Fruit fly (Drosophila melanogaster) whole organism, embryonic: Measurements from ENCODE around the gene fkh.

Experiments used
- CG10431 ChIP-seq: fragments of 200-800 bp; sonication (Bioruptor generic); optimal IDR thresholded peaks from 3 replicates; lab custom pipeline; 2018; ENCODE audit warnings: missing biosample characterization, mild to moderate bottlenecking, missing genetic modification characterization
- CG10565 ChIP-seq: fragments of 200-800 bp; sonication (Bioruptor generic); optimal IDR thresholded peaks from 3 replicates; lab custom pipeline; 2016; ENCODE audit warnings: missing biosample characterization, mild to moderate bottlenecking, missing genetic modification characterization
- CG10654 ChIP-seq: fragments of 200-800 bp; sonication (Bioruptor generic); optimal IDR thresholded peaks from 2 replicates; lab custom pipeline; 2016; ENCODE audit warnings: missing biosample characterization, missing genetic modification characterization
- CG13624 ChIP-seq: fragments of 200-800 bp; sonication (Bioruptor generic); optimal IDR thresholded peaks from 2 replicates; lab custom pipeline; 2016; ENCODE audit warnings: missing biosample characterization, missing genetic modification characterization
- CG15696 ChIP-seq: fragments of 200-800 bp; sonication (Bioruptor generic); optimal IDR thresholded peaks from 2 replicates; lab custom pipeline; 2019; ENCODE audit warnings: missing biosample characterization, mild to moderate bottlenecking, missing genetic modification characterization, moderate library complexity
- CG1647 ChIP-seq: fragments of 200-800 bp; sonication (Bioruptor generic); optimal IDR thresholded peaks from 3 replicates; lab custom pipeline; 2016; ENCODE audit warnings: missing biosample characterization, missing genetic modification characterization
- CG17328 ChIP-seq: fragments of 200-800 bp; sonication (Bioruptor generic); IDR thresholded peaks from 2 replicates; pipeline ENCODE4 v1.3.6; 2022; ENCODE audit warnings: missing biosample characterization, missing genetic modification characterization
- CG17359 ChIP-seq: fragments of 200-800 bp; sonication (Bioruptor generic); optimal IDR thresholded peaks from 3 replicates; lab custom pipeline; 2018; ENCODE audit warnings: missing biosample characterization, mild to moderate bottlenecking, missing genetic modification characterization, moderate library complexity
- CG17385 ChIP-seq: fragments of 200-800 bp; sonication (Bioruptor generic); optimal IDR thresholded peaks from 3 replicates; lab custom pipeline; 2018; ENCODE audit warnings: missing biosample characterization, mild to moderate bottlenecking, missing genetic modification characterization
- CG17612 ChIP-seq: fragments of 200-800 bp; sonication (Bioruptor generic); IDR thresholded peaks from 2 replicates; pipeline ENCODE4 v1.3.6; 2022; ENCODE audit warnings: missing biosample characterization, missing genetic modification characterization
- CG17829 ChIP-seq: fragments of 200-800 bp; optimal IDR thresholded peaks from 2 replicates; lab custom pipeline; 2019; ENCODE audit warnings: missing biosample characterization, mild to moderate bottlenecking, missing genetic modification characterization, moderate library complexity
- CG18262 ChIP-seq: fragments of 200-800 bp; optimal IDR thresholded peaks from 3 replicates; lab custom pipeline; 2019; ENCODE audit warnings: missing biosample characterization, mild to moderate bottlenecking, missing genetic modification characterization, moderate library complexity
- CG18764 ChIP-seq: fragments of 200-800 bp; sonication (Bioruptor generic); optimal IDR thresholded peaks from 3 replicates; lab custom pipeline; 2016; ENCODE audit warnings: missing biosample characterization, missing genetic modification characterization
- CG2116 ChIP-seq: fragments of 200-800 bp; sonication (Bioruptor generic); optimal IDR thresholded peaks from 3 replicates; lab custom pipeline; 2018; ENCODE audit warnings: missing biosample characterization, mild to moderate bottlenecking, missing genetic modification characterization
- CG8281 ChIP-seq: fragments of 200-800 bp; sonication (Bioruptor generic); optimal IDR thresholded peaks from 2 replicates; lab custom pipeline; 2018; ENCODE audit warnings: missing biosample characterization, mild to moderate bottlenecking, missing genetic modification characterization, moderate library complexity
- CG9797 ChIP-seq: fragments of 200-800 bp; sonication (Bioruptor generic); optimal IDR thresholded peaks from 3 replicates; lab custom pipeline; 2018; ENCODE audit warnings: missing biosample characterization, mild to moderate bottlenecking, missing genetic modification characterization
- CrebB ChIP-seq: fragments of 200-800 bp; sonication (Bioruptor generic); optimal IDR thresholded peaks from 3 replicates; lab custom pipeline; 2018; ENCODE audit warnings: missing biosample characterization, mild to moderate bottlenecking, missing genetic modification characterization
- Dll ChIP-seq: fragments of 200-800 bp; sonication (Bioruptor generic); IDR thresholded peaks from 4 replicates; pipeline ENCODE4 v1.3.6; 2022; ENCODE audit warnings: missing biosample characterization, missing genetic modification characterization; ENCODE audit not compliant: partially characterized antibody
- Doc3 ChIP-seq: fragments of 200-800 bp; sonication (Bioruptor generic); IDR thresholded peaks from 3 replicates; pipeline ENCODE4 v1.3.6; 2022; ENCODE audit warnings: missing biosample characterization, missing genetic modification characterization; ENCODE audit not compliant: partially characterized antibody
- Hr78 ChIP-seq, 2 experiments: fragments of 200-800 bp in 1 of 2; fragments of >200 bp in 1 of 2; sonication (Bioruptor generic) in 1 of 2; optimal IDR thresholded peaks; 2 replicates each; lab custom pipeline; 2017 to 2019; ENCODE audit warnings: missing biosample characterization in 2 of 2, missing genetic modification characterization in 2 of 2, mild to moderate bottlenecking in 1 of 2, moderate library complexity in 1 of 2
- Mad ChIP-seq: fragments of 200-800 bp; sonication (Bioruptor generic); optimal IDR thresholded peaks from 2 replicates; lab custom pipeline; 2016; ENCODE audit warnings: missing biosample characterization, missing genetic modification characterization
- Scr ChIP-seq: fragments of 200-800 bp; sonication (Bioruptor generic); IDR thresholded peaks from 2 replicates; pipeline ENCODE4 v1.3.6; 2022; ENCODE audit warnings: missing biosample characterization, missing genetic modification characterization; ENCODE audit not compliant: partially characterized antibody
- Sox100B ChIP-seq: fragments of 200-800 bp; sonication (Bioruptor generic); optimal IDR thresholded peaks from 3 replicates; lab custom pipeline; 2018; ENCODE audit warnings: missing biosample characterization, mild to moderate bottlenecking, missing genetic modification characterization
- Spps ChIP-seq: fragments of 200-800 bp; sonication (Bioruptor generic); optimal IDR thresholded peaks from 2 replicates; lab custom pipeline; 2018; ENCODE audit warnings: missing biosample characterization, mild to moderate bottlenecking, missing genetic modification characterization
- abd-A ChIP-seq: fragments of 200-800 bp; sonication (Bioruptor generic); optimal IDR thresholded peaks from 3 replicates; lab custom pipeline; 2019; ENCODE audit warnings: missing biosample characterization, mild to moderate bottlenecking, missing genetic modification characterization, moderate library complexity
- amos ChIP-seq: fragments of 200-800 bp; sonication (Bioruptor generic); IDR thresholded peaks from 2 replicates; pipeline ENCODE4 v1.3.6; 2022; ENCODE audit warnings: missing biosample characterization, missing genetic modification characterization; ENCODE audit not compliant: partially characterized antibody
- cg ChIP-seq: fragments of 200-800 bp; sonication (Bioruptor generic); optimal IDR thresholded peaks from 3 replicates; lab custom pipeline; 2019; ENCODE audit warnings: missing biosample characterization, mild to moderate bottlenecking, missing genetic modification characterization, moderate library complexity
- chn ChIP-seq: fragments of 200-800 bp; sonication (Bioruptor generic); optimal IDR thresholded peaks from 2 replicates; lab custom pipeline; 2016; ENCODE audit warnings: missing biosample characterization, missing genetic modification characterization
- ci ChIP-seq: fragments of 200-800 bp; sonication (Bioruptor generic); IDR thresholded peaks from 3 replicates; pipeline ENCODE4 v1.3.6; 2022; ENCODE audit warnings: missing biosample characterization, missing genetic modification characterization
- dan ChIP-seq: fragments of 200-800 bp; sonication (Bioruptor generic); IDR thresholded peaks from 2 replicates; pipeline ENCODE4 v1.3.6; 2022; ENCODE audit warnings: missing biosample characterization, missing genetic modification characterization
- exex ChIP-seq: fragments of 200-800 bp; sonication (Bioruptor generic); optimal IDR thresholded peaks from 4 replicates; lab custom pipeline; 2018; ENCODE audit warnings: missing biosample characterization, mild to moderate bottlenecking, missing genetic modification characterization, moderate library complexity
- fru ChIP-seq: fragments of >200 bp; optimal IDR thresholded peaks from 2 replicates; lab custom pipeline; 2017
- fu2 ChIP-seq: fragments of 200-800 bp; sonication (Bioruptor generic); optimal IDR thresholded peaks from 2 replicates; lab custom pipeline; 2016; ENCODE audit warnings: missing biosample characterization, missing genetic modification characterization
- gcm ChIP-seq: fragments of 200-800 bp; sonication (Bioruptor generic); optimal IDR thresholded peaks from 2 replicates; lab custom pipeline; 2019; ENCODE audit warnings: missing biosample characterization, mild to moderate bottlenecking, missing genetic modification characterization, moderate library complexity
- hkb ChIP-seq, 2 experiments: fragments of 200-800 bp in 1 of 2; fragments of >200 bp in 1 of 2; sonication (Bioruptor generic) in 1 of 2; IDR thresholded peaks in 1 of 2; optimal IDR thresholded peaks in 1 of 2; 2 replicates each; pipeline versions ENCODE4 v1.3.6 to Lab custom; 2017 to 2022; ENCODE audit warnings: missing biosample characterization in 1 of 2, missing genetic modification characterization in 1 of 2
- lab ChIP-seq: fragments of 200-800 bp; sonication (Bioruptor generic); optimal IDR thresholded peaks from 3 replicates; lab custom pipeline; 2017; ENCODE audit warnings: missing biosample characterization, missing genetic modification characterization, mild to moderate bottlenecking, moderate library complexity, missing genetic modification reagents
- mirr ChIP-seq: fragments of 200-800 bp; sonication (Bioruptor generic); optimal IDR thresholded peaks from 3 replicates; lab custom pipeline; 2018; ENCODE audit warnings: missing biosample characterization, mild to moderate bottlenecking, missing genetic modification characterization
- oc ChIP-seq: fragments of 200-800 bp; sonication (Bioruptor generic); optimal IDR thresholded peaks from 2 replicates; lab custom pipeline; 2018; ENCODE audit warnings: missing biosample characterization, mild to moderate bottlenecking, missing genetic modification characterization, moderate library complexity
- p53 ChIP-seq: fragments of 200-800 bp; sonication (Bioruptor generic); optimal IDR thresholded peaks from 2 replicates; lab custom pipeline; 2016; ENCODE audit warnings: missing biosample characterization, missing genetic modification characterization
- peb ChIP-seq: fragments of 200-800 bp; sonication (Bioruptor generic); IDR thresholded peaks from 2 replicates; pipeline ENCODE4 v1.3.6; 2022; ENCODE audit warnings: missing biosample characterization, missing genetic modification characterization
- sim ChIP-seq: fragments of 200-800 bp; sonication (Bioruptor generic); IDR thresholded peaks from 2 replicates; pipeline ENCODE4 v1.3.6; 2022; ENCODE audit warnings: missing biosample characterization, missing genetic modification characterization
- stc ChIP-seq: fragments of 200-800 bp; sonication (Bioruptor generic); IDR thresholded peaks from 2 replicates; pipeline ENCODE4 v1.3.6; 2022; ENCODE audit warnings: missing biosample characterization, missing genetic modification characterization
- vvl ChIP-seq: fragments of 200-800 bp; sonication (Bioruptor generic); IDR thresholded peaks from 2 replicates; pipeline ENCODE4 v1.3.6; 2022; ENCODE audit warnings: missing biosample characterization, missing genetic modification characterization
- z ChIP-seq: fragments of 200-800 bp; sonication (Bioruptor generic); IDR thresholded peaks from 3 replicates; pipeline ENCODE4 v1.3.6; 2022; ENCODE audit warnings: missing biosample characterization, missing genetic modification characterization
- zen ChIP-seq: fragments of 200-800 bp; sonication (Bioruptor generic); optimal IDR thresholded peaks from 3 replicates; lab custom pipeline; 2018; ENCODE audit warnings: missing biosample characterization, mild to moderate bottlenecking, missing genetic modification characterization, moderate library complexity

The fkh gene

dm6 chr3R:28585076-28585821 is at the start of gene fkh (continued):
- peak; percentile 98 for TF ChIP-seq cg (GFP tag; lab: Kevin White, UChicago)
- peak; percentile 74 for TF ChIP-seq chn (GFP tag; lab: Kevin White, UChicago)
- peak; percentile 81 for TF ChIP-seq oc (tag; lab: Kevin White, UChicago)
- TF ChIP-seq gcm (GFP tag; lab: Kevin White, UChicago): peak; percentile 90
- TF ChIP-seq dan: no peak
- TF ChIP-seq abd-A: peak; percentile 85
- TF ChIP-seq CrebB (tag; lab: Kevin White, UChicago): peak; percentile 94
- peak; percentile 81 for TF ChIP-seq Mad (GFP tag; lab: Kevin White, UChicago)
- TF ChIP-seq Hr78 (GFP tag; optimal IDR thresholded peaks at IDR 0.05; lab: Kevin White, UChicago): peak in 1 of 2 experiments; percentile 17
- peak; percentile 84 for TF ChIP-seq CG17385 (GFP tag; lab: Kevin White, UChicago)
- TF ChIP-seq ci (GFP tag; lab: Robert Waterston, UW): peak; percentile 92
- TF ChIP-seq peb (GFP tag; lab: Robert Waterston, UW): peak; percentile 59
- peak; percentile 78 for TF ChIP-seq p53 (GFP tag; lab: Kevin White, UChicago)
- peak; percentile 65 for TF ChIP-seq CG10565 (GFP tag; lab: Kevin White, UChicago)
- peak; percentile 16; the same call in 1 of the 3 replicates for TF ChIP-seq Doc3
- TF ChIP-seq CG2116 (GFP tag; lab: Kevin White, UChicago): peak; percentile 87
- TF ChIP-seq CG17359 (tag; lab: Kevin White, UChicago): peak; percentile 86
- TF ChIP-seq hkb (optimal IDR thresholded peaks at IDR 0.05; lab: Kevin White, UChicago): no peak
- peak; percentile 96 for TF ChIP-seq hkb (GFP tag; IDR thresholded peaks at IDR 0.05; lab: Robert Waterston, UW)
- peak; percentile 48; the same call in 1 of the 2 replicates for TF ChIP-seq CG17328 (GFP tag; lab: Robert Waterston, UW)
- peak; percentile 15; the same call in 1 of the 2 replicates for TF ChIP-seq CG17612 (GFP tag; lab: Robert Waterston, UW)
- peak; percentile 85 for TF ChIP-seq zen (tag; lab: Kevin White, UChicago)
- peak; percentile 74 for TF ChIP-seq stc (GFP tag; lab: Robert Waterston, UW)
- TF ChIP-seq CG8281 (tag; lab: Kevin White, UChicago): peak; percentile 76
- TF ChIP-seq fu2 (GFP tag; lab: Kevin White, UChicago): peak; percentile 69
- TF ChIP-seq amos (GFP tag; lab: Robert Waterston, UW): no peak
- TF ChIP-seq CG18764 (GFP tag; lab: Kevin White, UChicago): peak; percentile 90
- peak; percentile 93 for TF ChIP-seq CG10431 (GFP tag; lab: Kevin White, UChicago)
- peak; percentile 84 for TF ChIP-seq vvl (GFP tag; lab: Robert Waterston, UW)
- peak; percentile 40; the same call in 2 of the 4 replicates for TF ChIP-seq Dll
- TF ChIP-seq CG9797 (GFP tag; lab: Kevin White, UChicago): peak; percentile 33
- peak; percentile 92 for TF ChIP-seq CG1647 (GFP tag; lab: Kevin White, UChicago)
- TF ChIP-seq lab (GFP tag; lab: Kevin White, UChicago): peak; percentile 99
- peak; percentile 68 for TF ChIP-seq Spps (tag; lab: Kevin White, UChicago)
- no peak for TF ChIP-seq fru (lab: Kevin White, UChicago)
- peak; percentile 56 for TF ChIP-seq exex
- TF ChIP-seq CG10654 (GFP tag; lab: Kevin White, UChicago): peak; percentile 90
- peak; percentile 88 for TF ChIP-seq CG13624 (GFP tag; lab: Kevin White, UChicago)
- peak; percentile 98 for TF ChIP-seq mirr (GFP tag; lab: Kevin White, UChicago)
- TF ChIP-seq CG18262 (tag; lab: Kevin White, UChicago): peak; percentile 63
- peak; percentile 85 for TF ChIP-seq sim (GFP tag; lab: Robert Waterston, UW)
- peak; percentile 73; the same call in 2 of the 3 replicates for TF ChIP-seq z (GFP tag; lab: Robert Waterston, UW)
- no peak for TF ChIP-seq Scr (GFP tag; lab: Robert Waterston, UW)
- peak; percentile 81 for TF ChIP-seq CG15696 (tag; lab: Kevin White, UChicago)
- peak; percentile 95 for TF ChIP-seq Sox100B (GFP tag; lab: Kevin White, UChicago)
- TF ChIP-seq CG17829 (tag; lab: Kevin White, UChicago): peak; percentile 73
- TF ChIP-seq, all 482 proteins: peak for 403
